Worm (Caenorhabditis elegans) whole organism, L2 larva: ENCODE data around the gene klp-7.

Experiments
- Y55F3AM.14 ChIP-seq: fragments of 200-800 bp; sonication (Bioruptor generic); optimal IDR thresholded peaks from 2 replicates; lab custom pipeline; 2018; ENCODE audit warnings: mild to moderate bottlenecking, missing genetic modification characterization, missing compliant biosample characterization
- aly-2 ChIP-seq: fragments of 150-350 bp; optimal IDR thresholded peaks from 2 replicates; lab custom pipeline; 2014; ENCODE audit warnings: missing biosample characterization, missing genetic modification characterization
- ceh-16 ChIP-seq: fragments of 150-350 bp; optimal IDR thresholded peaks from 2 replicates; lab custom pipeline; 2014; ENCODE audit warnings: missing biosample characterization, missing genetic modification characterization
- elt-3 ChIP-seq: sonication (generic microtip); optimal IDR thresholded peaks from 2 replicates; lab custom pipeline; 2017; ENCODE audit warnings: missing biosample characterization, missing genetic modification characterization
- fos-1 ChIP-seq: fragments of 150-350 bp; optimal IDR thresholded peaks from 2 replicates; lab custom pipeline; 2014; ENCODE audit warnings: missing biosample characterization, missing genetic modification characterization
- lsy-2 ChIP-seq, 2 experiments: fragments of 150-350 bp in 1 of 2; sonication (generic microtip) in 1 of 2; optimal IDR thresholded peaks; 2 replicates each; lab custom pipeline; 2014 to 2017; ENCODE audit warnings: missing biosample characterization in 2 of 2, missing genetic modification characterization in 2 of 2
- mab-5 ChIP-seq: fragments of 150-350 bp; optimal IDR thresholded peaks from 2 replicates; lab custom pipeline; 2014; ENCODE audit warnings: missing biosample characterization, missing genetic modification characterization

DNA sequence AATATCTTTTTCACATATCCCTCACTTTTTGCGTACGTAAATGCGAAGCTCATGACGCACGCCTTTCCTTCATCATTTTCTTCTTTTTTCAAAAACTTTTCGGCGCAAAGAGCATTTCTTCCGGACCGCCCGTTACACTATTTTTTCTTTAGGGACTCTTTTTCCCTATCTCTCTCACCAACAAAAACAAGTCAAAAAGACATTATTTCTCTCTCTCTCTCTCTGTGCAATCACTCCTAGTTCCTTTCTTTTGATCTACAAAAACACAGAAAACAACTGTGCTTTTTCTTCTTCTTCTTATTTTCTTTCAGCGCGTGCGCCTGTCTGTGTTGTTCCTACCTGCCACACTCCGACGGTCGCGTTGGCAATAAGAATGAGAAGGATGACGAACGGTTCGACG is 10.3 kb downstream of the klp-7 start:
- TF ChIP-seq ceh-16 (tag; lab: Kevin White, UChicago): no peak
- no peak for TF ChIP-seq fos-1 (tag; lab: Kevin White, UChicago)
- TF ChIP-seq mab-5 (tag; lab: Kevin White, UChicago): no peak
- TF ChIP-seq elt-3 (tag; lab: Kevin White, UChicago): no peak
- peak in 1 of 2 experiments; percentile 40 for TF ChIP-seq lsy-2 (tag; optimal IDR thresholded peaks at IDR 0.05; lab: Kevin White, UChicago)
- no peak for TF ChIP-seq aly-2
- no peak for TF ChIP-seq Y55F3AM.14 (GFP tag; lab: Kevin White, UChicago)
